Fruit fly (Drosophila melanogaster) whole organism, adult: Measurements from ENCODE around the gene RhoGAP5A.
A peak's percentile ranks its signal among the peaks of the same experiment; 100 is the strongest.

ENCODE experiments used
- CG11617 ChIP-seq: fragments of 200-800 bp; sonication (Bioruptor generic); optimal IDR thresholded peaks from 2 replicates; lab custom pipeline; 2017; ENCODE audit warnings: mild to moderate bottlenecking, missing biosample characterization, missing genetic modification reagents, missing genetic modification characterization
- CG12768 ChIP-seq: fragments of 200-800 bp; sonication (Bioruptor generic); optimal IDR thresholded peaks from 2 replicates; lab custom pipeline; 2017; ENCODE audit warnings: missing biosample characterization, missing genetic modification characterization, mild to moderate bottlenecking, moderate library complexity, missing genetic modification reagents
- CG14711 ChIP-seq: fragments of 200-800 bp; sonication (Bioruptor generic); optimal IDR thresholded peaks from 2 replicates; lab custom pipeline; 2018; ENCODE audit warnings: missing biosample characterization, mild to moderate bottlenecking, missing genetic modification characterization, moderate library complexity
- CG1620 ChIP-seq: fragments of 200-800 bp; sonication (Bioruptor generic); optimal IDR thresholded peaks from 2 replicates; lab custom pipeline; 2016; ENCODE audit warnings: missing biosample characterization, missing genetic modification characterization
- CG33017 ChIP-seq: fragments of 200-800 bp; sonication (Bioruptor generic); optimal IDR thresholded peaks from 2 replicates; lab custom pipeline; 2018; ENCODE audit warnings: missing biosample characterization, mild to moderate bottlenecking, missing genetic modification characterization, moderate library complexity
- CG5204 ChIP-seq: fragments of 200-800 bp; sonication (Bioruptor generic); optimal IDR thresholded peaks from 2 replicates; lab custom pipeline; 2016; ENCODE audit warnings: missing biosample characterization, missing genetic modification characterization
- CG7045 ChIP-seq: fragments of 200-800 bp; sonication (Bioruptor generic); optimal IDR thresholded peaks from 2 replicates; lab custom pipeline; 2017; ENCODE audit warnings: missing biosample characterization, mild to moderate bottlenecking, missing genetic modification characterization
- CG7101 ChIP-seq: fragments of 200-800 bp; sonication (Bioruptor generic); optimal IDR thresholded peaks from 2 replicates; lab custom pipeline; 2018; ENCODE audit warnings: missing biosample characterization, mild to moderate bottlenecking, missing genetic modification characterization, moderate library complexity
- Clk ChIP-seq: fragments of 200-800 bp; sonication (Bioruptor generic); optimal IDR thresholded peaks from 2 replicates; lab custom pipeline; 2017; ENCODE audit warnings: missing biosample characterization, missing genetic modification characterization
- Crg-1 ChIP-seq: fragments of 200-800 bp; sonication (Bioruptor generic); optimal IDR thresholded peaks from 2 replicates; lab custom pipeline; 2016; ENCODE audit warnings: missing biosample characterization, missing genetic modification characterization
- Hr96 ChIP-seq: fragments of 200-800 bp; sonication (Bioruptor generic); optimal IDR thresholded peaks from 2 replicates; lab custom pipeline; 2016; ENCODE audit warnings: missing biosample characterization, missing genetic modification characterization
- Mnt ChIP-seq: fragments of 200-800 bp; sonication (Bioruptor generic); optimal IDR thresholded peaks from 2 replicates; lab custom pipeline; 2016; ENCODE audit warnings: missing biosample characterization, mild to moderate bottlenecking, missing genetic modification characterization
- bab1 ChIP-seq: fragments of 200-800 bp; sonication (Bioruptor generic); optimal IDR thresholded peaks from 3 replicates; lab custom pipeline; 2019; ENCODE audit warnings: missing biosample characterization, mild to moderate bottlenecking, missing genetic modification characterization, moderate library complexity
- cic ChIP-seq: fragments of 200-800 bp; sonication (Bioruptor generic); optimal IDR thresholded peaks from 2 replicates; lab custom pipeline; 2017; ENCODE audit warnings: missing biosample characterization, mild to moderate bottlenecking, missing genetic modification characterization, moderate library complexity
- cnc ChIP-seq, 2 experiments: fragments of >200 bp; optimal IDR thresholded peaks; 2 replicates each; lab custom pipeline; 2017
- kay ChIP-seq: fragments of 200-800 bp; sonication (Bioruptor generic); peaks from one replicate; lab custom pipeline; 2016; ENCODE audit warnings: missing biosample characterization, missing genetic modification characterization, borderline replicate concordance
- ovo ChIP-seq: fragments of 200-800 bp; sonication (Bioruptor generic); optimal IDR thresholded peaks from 2 replicates; lab custom pipeline; 2016; ENCODE audit warnings: missing biosample characterization, missing genetic modification characterization
- pad ChIP-seq: fragments of 200-800 bp; sonication (Bioruptor generic); optimal IDR thresholded peaks from 3 replicates; lab custom pipeline; 2017; ENCODE audit warnings: missing biosample characterization, missing genetic modification characterization, mild to moderate bottlenecking, moderate library complexity, missing genetic modification reagents
- tj ChIP-seq: fragments of 200-800 bp; sonication (Bioruptor generic); optimal IDR thresholded peaks from 3 replicates; lab custom pipeline; 2017; ENCODE audit warnings: missing biosample characterization, mild to moderate bottlenecking, missing genetic modification characterization, moderate library complexity
- toe ChIP-seq: fragments of 200-800 bp; sonication (Bioruptor generic); optimal IDR thresholded peaks from 2 replicates; lab custom pipeline; 2016; ENCODE audit warnings: missing biosample characterization, missing genetic modification characterization

Gene RhoGAP5A

DNA sequence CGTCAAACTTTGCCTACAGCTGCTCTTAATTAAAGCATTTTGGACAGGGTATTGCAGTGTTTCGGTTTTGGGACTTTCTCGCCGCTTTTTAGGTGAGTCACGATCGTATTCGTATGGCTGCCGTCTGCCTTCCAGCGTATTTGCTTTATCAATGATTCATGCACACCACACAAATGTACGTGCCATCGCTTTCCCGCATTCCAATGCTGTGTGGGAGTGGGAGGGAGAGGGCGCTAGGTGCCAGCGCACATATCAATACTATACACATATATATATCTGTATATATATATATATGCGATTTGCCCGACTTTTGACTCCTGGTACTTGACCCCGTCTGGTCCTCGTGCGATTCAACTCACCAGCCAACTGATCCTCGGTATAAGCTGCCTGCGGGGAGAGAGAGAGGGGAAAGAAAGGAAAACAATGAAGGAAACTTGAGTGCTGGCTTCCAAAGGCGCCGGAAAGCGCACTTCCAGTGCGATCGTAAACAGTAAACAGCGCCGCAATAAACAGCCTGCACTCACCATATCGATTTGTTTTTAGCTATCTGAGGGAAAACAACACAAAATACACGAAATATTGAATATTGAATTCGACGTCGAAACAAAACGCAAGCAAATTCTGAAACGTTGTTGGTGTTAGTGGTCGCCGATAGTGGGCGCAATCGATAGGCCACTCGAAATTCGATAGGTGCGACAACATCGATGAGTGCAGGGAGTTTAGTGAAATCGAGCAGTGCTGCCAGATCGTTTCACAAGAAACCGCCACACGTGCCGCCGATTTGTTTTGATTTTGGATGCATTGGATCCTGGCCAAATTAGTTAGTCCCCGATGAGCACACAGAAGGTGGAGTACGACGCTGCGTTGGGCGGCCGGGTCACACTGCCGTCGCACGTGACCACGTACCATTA, 3.5 kb upstream of the RhoGAP5A start, which contains the start of the genes Mlc-c and Pop1:
TSS of gene Mlc-c (minus strand) at position 647 of the 911 bp plus-strand sequence.
TSS of gene Pop1 (plus strand) at position 756 of the 911 bp plus-strand sequence.
- TF ChIP-seq ovo (GFP tag; lab: Kevin White, UChicago) (no peak), CG1620 (GFP tag; lab: Kevin White, UChicago) (no peak), bab1 (peak; percentile 25), Crg-1 (GFP tag; lab: Kevin White, UChicago) (no peak), CG14711 (tag; lab: Kevin White, UChicago) (no peak), CG11617 (GFP tag; lab: Kevin White, UChicago) (peak; percentile 6), cnc (optimal IDR thresholded peaks at IDR 0.05; lab: Kevin White, UChicago) (no peak), CG5204 (no peak), Mnt (GFP tag; lab: Kevin White, UChicago) (peak; percentile 93), CG33017 (no peak), CG12768 (GFP tag; lab: Kevin White, UChicago) (no peak), Clk (no peak), pad (GFP tag; lab: Kevin White, UChicago) (no peak), toe (GFP tag; lab: Kevin White, UChicago) (no peak), CG7045 (GFP tag; lab: Kevin White, UChicago) (no peak), Hr96 (no peak), tj (GFP tag; lab: Kevin White, UChicago) (peak; percentile 64), kay (peak; percentile 97), cic (GFP tag; lab: Kevin White, UChicago) (peak; percentile 27), CG7101 (no peak)

DNA sequence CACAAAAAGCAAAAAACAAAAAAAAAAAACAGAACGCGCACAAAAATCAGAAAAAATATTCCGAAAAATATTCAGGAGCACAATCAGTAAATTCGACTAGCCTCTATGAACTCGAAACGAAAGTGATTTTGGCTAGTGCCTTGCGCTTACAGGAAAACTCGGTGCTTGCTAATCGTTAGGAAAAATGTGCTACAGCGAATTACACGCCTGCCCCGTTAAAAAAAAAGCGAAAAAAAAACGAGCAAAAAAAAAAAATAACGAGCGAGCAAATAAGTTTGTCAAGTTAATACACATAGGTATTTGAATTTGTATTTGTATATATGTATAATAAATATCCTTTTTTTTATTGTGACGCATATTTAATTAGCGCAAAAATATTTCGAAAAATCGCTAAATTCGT, 2.3 kb downstream of the RhoGAP5A start, which contains the start of gene CG34434:
TSS of gene CG34434 (minus strand) at position 101 of the 400 bp plus-strand sequence.
- TF ChIP-seq CG7045 (GFP tag; lab: Kevin White, UChicago) (no peak), CG33017 (no peak), CG7101 (no peak), CG1620 (GFP tag; lab: Kevin White, UChicago) (no peak), bab1 (no peak), CG12768 (GFP tag; lab: Kevin White, UChicago) (no peak), ovo (GFP tag; lab: Kevin White, UChicago) (no peak), CG14711 (tag; lab: Kevin White, UChicago) (no peak), cic (GFP tag; lab: Kevin White, UChicago) (no peak), Mnt (GFP tag; lab: Kevin White, UChicago) (no peak), Clk (no peak), pad (GFP tag; lab: Kevin White, UChicago) (no peak), CG11617 (GFP tag; lab: Kevin White, UChicago) (no peak), toe (GFP tag; lab: Kevin White, UChicago) (no peak)

DNA sequence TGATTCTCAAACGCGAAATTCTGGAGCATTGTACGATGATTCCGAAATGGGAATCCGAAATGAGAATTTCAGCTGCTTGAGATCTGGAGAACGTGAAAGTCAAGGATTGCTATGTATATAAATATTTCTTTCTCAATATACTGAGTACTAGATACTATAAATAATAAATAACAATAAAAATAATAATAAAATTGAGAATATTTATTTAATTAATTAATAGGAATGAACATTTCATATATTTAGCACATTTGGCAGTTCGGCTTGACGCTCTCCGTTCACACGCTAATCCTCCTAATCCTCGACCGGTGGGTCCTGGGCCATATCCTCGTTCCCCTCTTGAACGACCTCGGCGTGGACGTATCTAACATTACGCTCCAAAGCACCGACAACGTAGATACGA, 4.2 kb downstream of the RhoGAP5A start, which contains the start of gene CG34435:
TSS of gene CG34435 (minus strand) at position 101 of the 400 bp plus-strand sequence.
- no peak for TF ChIP-seq CG33017
- TF ChIP-seq CG12768 (GFP tag; lab: Kevin White, UChicago), result no peak
- no peak for TF ChIP-seq cic (GFP tag; lab: Kevin White, UChicago)
- no peak for TF ChIP-seq cnc (optimal IDR thresholded peaks at IDR 0.05; lab: Kevin White, UChicago)
- TF ChIP-seq CG1620 (GFP tag; lab: Kevin White, UChicago), result no peak
- no peak for TF ChIP-seq Hr96
- no peak for TF ChIP-seq toe (GFP tag; lab: Kevin White, UChicago)
- no peak for TF ChIP-seq Mnt (GFP tag; lab: Kevin White, UChicago)
- no peak for TF ChIP-seq tj (GFP tag; lab: Kevin White, UChicago)

- no peak for TF ChIP-seq cic (GFP tag; lab: Kevin White, UChicago)
- no peak for TF ChIP-seq CG7101
- TF ChIP-seq tj (GFP tag; lab: Kevin White, UChicago), result no peak
- TF ChIP-seq CG14711 (tag; lab: Kevin White, UChicago), result no peak
- TF ChIP-seq toe (GFP tag; lab: Kevin White, UChicago), result no peak
- no peak for TF ChIP-seq cnc (optimal IDR thresholded peaks at IDR 0.05; lab: Kevin White, UChicago)
- TF ChIP-seq CG1620 (GFP tag; lab: Kevin White, UChicago), result no peak
- TF ChIP-seq Crg-1 (GFP tag; lab: Kevin White, UChicago), result no peak
- TF ChIP-seq pad (GFP tag; lab: Kevin White, UChicago), result no peak
- TF ChIP-seq CG5204, result no peak
These were observed 5.6 kb downstream of the RhoGAP5A start for dm6 chrX:5612977-5613376.

dm6 chrX:5608472-5608871, 10.1 kb downstream of the RhoGAP5A start:
- TF ChIP-seq Hr96 (no peak), CG11617 (GFP tag; lab: Kevin White, UChicago) (no peak), cic (GFP tag; lab: Kevin White, UChicago) (no peak), CG7045 (GFP tag; lab: Kevin White, UChicago) (no peak), Mnt (GFP tag; lab: Kevin White, UChicago) (no peak), toe (GFP tag; lab: Kevin White, UChicago) (no peak), CG1620 (GFP tag; lab: Kevin White, UChicago) (no peak), CG5204 (no peak), tj (GFP tag; lab: Kevin White, UChicago) (no peak), pad (GFP tag; lab: Kevin White, UChicago) (no peak), Clk (no peak), CG14711 (tag; lab: Kevin White, UChicago) (no peak), CG7101 (no peak), CG12768 (GFP tag; lab: Kevin White, UChicago) (no peak), kay (no peak), ovo (GFP tag; lab: Kevin White, UChicago) (no peak), bab1 (no peak)
